Fruit fly (Drosophila melanogaster) whole organism, embryonic: ENCODE data around the gene Sar1.

Experiments used
- Abd-B ChIP-seq: fragments of 200-800 bp; sonication (Bioruptor generic); optimal IDR thresholded peaks from 2 replicates; lab custom pipeline; 2018; ENCODE audit warnings: missing biosample characterization, mild to moderate bottlenecking, missing genetic modification characterization, moderate library complexity
- Ada2b ChIP-seq: fragments of 200-800 bp; sonication (Bioruptor generic); IDR thresholded peaks from 2 replicates; pipeline ENCODE4 v1.3.6; 2022; ENCODE audit warnings: missing biosample characterization, missing genetic modification characterization
- BEAF-32 ChIP-seq: fragments of 200-800 bp; sonication (Bioruptor generic); optimal IDR thresholded peaks from 3 replicates; lab custom pipeline; 2017; ENCODE audit warnings: missing biosample characterization, missing genetic modification characterization, mild to moderate bottlenecking, moderate library complexity, missing genetic modification reagents
- BtbVII ChIP-seq: fragments of 200-800 bp; sonication (Bioruptor generic); optimal IDR thresholded peaks from 3 replicates; lab custom pipeline; 2017; ENCODE audit warnings: missing biosample characterization, mild to moderate bottlenecking, missing genetic modification characterization
- CG10267 ChIP-seq: fragments of 200-800 bp; sonication (Bioruptor generic); optimal IDR thresholded peaks from 2 replicates; lab custom pipeline; 2018; ENCODE audit warnings: missing biosample characterization, mild to moderate bottlenecking, missing genetic modification characterization, moderate library complexity
- CG10321 ChIP-seq: fragments of 200-800 bp; sonication (Bioruptor generic); IDR thresholded peaks from 2 replicates; pipeline ENCODE4 v1.3.6; 2022; ENCODE audit warnings: missing biosample characterization, missing genetic modification characterization
- CG10431 ChIP-seq: fragments of 200-800 bp; sonication (Bioruptor generic); optimal IDR thresholded peaks from 3 replicates; lab custom pipeline; 2018; ENCODE audit warnings: missing biosample characterization, mild to moderate bottlenecking, missing genetic modification characterization
- CG11247 ChIP-seq: fragments of 200-800 bp; sonication (Bioruptor generic); IDR thresholded peaks from 2 replicates; pipeline ENCODE4 v1.3.6; 2022; ENCODE audit warnings: missing biosample characterization, missing genetic modification characterization
- CG13287 ChIP-seq: fragments of 200-800 bp; sonication (Bioruptor generic); IDR thresholded peaks from 2 replicates; pipeline ENCODE4 v1.3.6; 2022; ENCODE audit warnings: missing biosample characterization, missing genetic modification characterization; ENCODE audit not compliant: partially characterized antibody
- CG13624 ChIP-seq: fragments of 200-800 bp; sonication (Bioruptor generic); optimal IDR thresholded peaks from 2 replicates; lab custom pipeline; 2016; ENCODE audit warnings: missing biosample characterization, missing genetic modification characterization
- CG14050 ChIP-seq: fragments of 200-800 bp; sonication (Bioruptor generic); IDR thresholded peaks from 3 replicates; pipeline ENCODE4 v1.3.6; 2022; ENCODE audit warnings: missing biosample characterization, missing genetic modification characterization
- CG15269 ChIP-seq: fragments of 200-800 bp; sonication (Bioruptor generic); optimal IDR thresholded peaks from 2 replicates; lab custom pipeline; 2018; ENCODE audit warnings: missing biosample characterization, mild to moderate bottlenecking, missing genetic modification characterization, moderate library complexity
- CG16779 ChIP-seq: fragments of 200-800 bp; sonication (Bioruptor generic); IDR thresholded peaks from 2 replicates; pipeline ENCODE4 v1.3.6; 2022; ENCODE audit warnings: missing biosample characterization, missing genetic modification characterization
- CG17568 ChIP-seq: fragments of 200-800 bp; sonication (Bioruptor generic); optimal IDR thresholded peaks from 2 replicates; lab custom pipeline; 2018; ENCODE audit warnings: missing biosample characterization, mild to moderate bottlenecking, missing genetic modification characterization, moderate library complexity
- CG17802 ChIP-seq: fragments of 200-800 bp; sonication (Bioruptor generic); optimal IDR thresholded peaks from 2 replicates; lab custom pipeline; 2018; ENCODE audit warnings: missing biosample characterization, mild to moderate bottlenecking, missing genetic modification characterization, moderate library complexity
- CG18476 ChIP-seq: fragments of 200-800 bp; sonication (Bioruptor generic); optimal IDR thresholded peaks from 2 replicates; lab custom pipeline; 2016; ENCODE audit warnings: missing biosample characterization, mild to moderate bottlenecking, missing genetic modification characterization
- CG2116 ChIP-seq: fragments of 200-800 bp; sonication (Bioruptor generic); optimal IDR thresholded peaks from 3 replicates; lab custom pipeline; 2018; ENCODE audit warnings: missing biosample characterization, mild to moderate bottlenecking, missing genetic modification characterization
- CG2889 ChIP-seq: fragments of 200-800 bp; sonication (Bioruptor generic); IDR thresholded peaks from 3 replicates; pipeline ENCODE4 v1.3.6; 2022; ENCODE audit warnings: missing biosample characterization, missing genetic modification characterization
- CG31388 ChIP-seq: fragments of 200-800 bp; sonication (Bioruptor generic); optimal IDR thresholded peaks from 2 replicates; lab custom pipeline; 2016; ENCODE audit warnings: missing biosample characterization, missing genetic modification characterization
- CG34376 ChIP-seq: fragments of 200-800 bp; sonication (Bioruptor generic); optimal IDR thresholded peaks from 2 replicates; lab custom pipeline; 2018; ENCODE audit warnings: missing biosample characterization, mild to moderate bottlenecking, missing genetic modification characterization
- CG3847 ChIP-seq: fragments of 200-800 bp; sonication (Bioruptor generic); IDR thresholded peaks from 2 replicates; pipeline ENCODE4 v1.3.6; 2022; ENCODE audit warnings: missing biosample characterization, missing genetic modification characterization
- CG4328 ChIP-seq: fragments of 200-800 bp; sonication (Bioruptor generic); optimal IDR thresholded peaks from 3 replicates; lab custom pipeline; 2017; ENCODE audit warnings: missing biosample characterization, missing genetic modification reagents, missing genetic modification characterization
- CG5953 ChIP-seq: fragments of 200-800 bp; sonication (Bioruptor generic); IDR thresholded peaks from 2 replicates; pipeline ENCODE4 v1.3.6; 2022; ENCODE audit warnings: missing biosample characterization, missing genetic modification characterization
- CG6689 ChIP-seq: fragments of 200-800 bp; sonication (Bioruptor generic); IDR thresholded peaks from 2 replicates; pipeline ENCODE4 v1.3.6; 2022; ENCODE audit warnings: missing biosample characterization, missing genetic modification characterization
- CG7963 ChIP-seq: fragments of 200-800 bp; sonication (Bioruptor generic); IDR thresholded peaks from 3 replicates; pipeline ENCODE4 v1.3.6; 2022; ENCODE audit warnings: missing biosample characterization, missing genetic modification characterization; ENCODE audit not compliant: partially characterized antibody
- CG8281 ChIP-seq: fragments of 200-800 bp; sonication (Bioruptor generic); optimal IDR thresholded peaks from 2 replicates; lab custom pipeline; 2018; ENCODE audit warnings: missing biosample characterization, mild to moderate bottlenecking, missing genetic modification characterization, moderate library complexity
- CG8924 ChIP-seq: fragments of 200-800 bp; optimal IDR thresholded peaks from 3 replicates; lab custom pipeline; 2019; ENCODE audit warnings: missing biosample characterization, mild to moderate bottlenecking, missing genetic modification characterization, moderate library complexity
- Ets65A ChIP-seq: fragments of 200-800 bp; sonication (Bioruptor generic); peaks from one replicate; lab custom pipeline; 2016; ENCODE audit warnings: missing biosample characterization, missing genetic modification characterization
- Mad ChIP-seq: fragments of 200-800 bp; sonication (Bioruptor generic); optimal IDR thresholded peaks from 2 replicates; lab custom pipeline; 2016; ENCODE audit warnings: missing biosample characterization, missing genetic modification characterization
- Opbp ChIP-seq: fragments of 200-800 bp; sonication (Bioruptor generic); IDR thresholded peaks from 3 replicates; pipeline ENCODE4 v1.3.6; 2022; ENCODE audit warnings: missing biosample characterization, missing genetic modification characterization; ENCODE audit not compliant: partially characterized antibody
- Optix ChIP-seq: fragments of 200-800 bp; sonication (Bioruptor generic); IDR thresholded peaks from 3 replicates; pipeline ENCODE4 v1.3.6; 2022; ENCODE audit warnings: missing biosample characterization, missing genetic modification characterization
- Scr ChIP-seq: fragments of 200-800 bp; sonication (Bioruptor generic); IDR thresholded peaks from 2 replicates; pipeline ENCODE4 v1.3.6; 2022; ENCODE audit warnings: missing biosample characterization, missing genetic modification characterization; ENCODE audit not compliant: partially characterized antibody
- Sox100B ChIP-seq: fragments of 200-800 bp; sonication (Bioruptor generic); optimal IDR thresholded peaks from 3 replicates; lab custom pipeline; 2018; ENCODE audit warnings: missing biosample characterization, mild to moderate bottlenecking, missing genetic modification characterization
- YL-1 ChIP-seq: fragments of 200-800 bp; sonication (Bioruptor generic); optimal IDR thresholded peaks from 3 replicates; lab custom pipeline; 2017; ENCODE audit warnings: missing biosample characterization, mild to moderate bottlenecking, missing genetic modification characterization
- cas ChIP-seq: fragments of 200-800 bp; sonication (Bioruptor generic); IDR thresholded peaks from 2 replicates; pipeline ENCODE4 v1.3.6; 2022; ENCODE audit warnings: missing biosample characterization, missing genetic modification characterization
- cato ChIP-seq: fragments of 200-800 bp; sonication (Bioruptor generic); optimal IDR thresholded peaks from 2 replicates; lab custom pipeline; 2016; ENCODE audit warnings: missing biosample characterization, missing genetic modification characterization, borderline replicate concordance
- crp ChIP-seq, 2 experiments: fragments of 200-800 bp; sonication (Bioruptor generic); optimal IDR thresholded peaks; 2 replicates in 1 of 2; 3 replicates in 1 of 2; lab custom pipeline; 2017; ENCODE audit warnings: missing biosample characterization in 2 of 2, missing genetic modification characterization in 2 of 2, mild to moderate bottlenecking in 1 of 2, moderate library complexity in 1 of 2
- cwo ChIP-seq: fragments of 200-800 bp; sonication (Bioruptor generic); optimal IDR thresholded peaks from 3 replicates; lab custom pipeline; 2017; ENCODE audit warnings: missing biosample characterization, missing genetic modification characterization, mild to moderate bottlenecking, moderate library complexity, missing genetic modification reagents
- fu2 ChIP-seq: fragments of 200-800 bp; sonication (Bioruptor generic); optimal IDR thresholded peaks from 2 replicates; lab custom pipeline; 2016; ENCODE audit warnings: missing biosample characterization, missing genetic modification characterization
- inv ChIP-seq: fragments of 200-800 bp; sonication (Bioruptor generic); IDR thresholded peaks from 2 replicates; pipeline ENCODE4 v1.3.6; 2022; ENCODE audit warnings: missing biosample characterization, missing genetic modification characterization; ENCODE audit not compliant: partially characterized antibody
- luna ChIP-seq: fragments of 200-800 bp; sonication (Bioruptor generic); optimal IDR thresholded peaks from 2 replicates; lab custom pipeline; 2016; ENCODE audit warnings: missing biosample characterization, missing genetic modification characterization
- nmo ChIP-seq: fragments of 200-800 bp; sonication (Bioruptor generic); optimal IDR thresholded peaks from 2 replicates; lab custom pipeline; 2018; ENCODE audit warnings: missing biosample characterization, mild to moderate bottlenecking, missing genetic modification characterization, moderate library complexity
- nom ChIP-seq: fragments of 200-800 bp; sonication (Bioruptor generic); optimal IDR thresholded peaks from 2 replicates; lab custom pipeline; 2017; ENCODE audit warnings: missing biosample characterization, missing genetic modification characterization, mild to moderate bottlenecking, moderate library complexity, missing genetic modification reagents
- phol ChIP-seq: fragments of 200-800 bp; sonication (Bioruptor generic); optimal IDR thresholded peaks from 3 replicates; lab custom pipeline; 2018; ENCODE audit warnings: missing biosample characterization, mild to moderate bottlenecking, missing genetic modification characterization, moderate library complexity
- prd ChIP-seq, 3 experiments: fragments of >200 bp in 2 of 3; fragments of 200-800 bp in 1 of 3; sonication (Bioruptor generic) in 1 of 3; optimal IDR thresholded peaks in 2 of 3; IDR thresholded peaks in 1 of 3; 2 replicates in 2 of 3; 3 replicates in 1 of 3; pipeline versions ENCODE4 v1.3.6 to Lab custom; 2017 to 2022; ENCODE audit warnings: missing biosample characterization in 1 of 3, missing genetic modification characterization in 1 of 3
- pzg ChIP-seq: fragments of 200-800 bp; sonication (Bioruptor generic); optimal IDR thresholded peaks from 3 replicates; lab custom pipeline; 2018; ENCODE audit warnings: missing biosample characterization, mild to moderate bottlenecking, missing genetic modification characterization, moderate library complexity
- seq ChIP-seq: fragments of 200-800 bp; sonication (Bioruptor generic); IDR thresholded peaks from 2 replicates; pipeline ENCODE4 v1.3.6; 2022; ENCODE audit warnings: missing biosample characterization, missing genetic modification characterization
- sim ChIP-seq: fragments of 200-800 bp; sonication (Bioruptor generic); IDR thresholded peaks from 2 replicates; pipeline ENCODE4 v1.3.6; 2022; ENCODE audit warnings: missing biosample characterization, missing genetic modification characterization
- stwl ChIP-seq: fragments of 200-800 bp; sonication (Bioruptor generic); optimal IDR thresholded peaks from 3 replicates; lab custom pipeline; 2018; ENCODE audit warnings: missing biosample characterization, mild to moderate bottlenecking, missing genetic modification characterization, moderate library complexity

The Sar1 gene

dm6 chr3R:22365660-22366195 lies 9.2 kb downstream of the Sar1 start, which contains the start of gene CG5382:
Gene CG5382, minus strand, starts transcription at chr3R:22365983.
- TF ChIP-seq CG2116 (GFP tag; lab: Kevin White, UChicago) (no peak), CG13287 (peak; percentile 38; the same call in 1 of the 2 replicates), YL-1 (GFP tag; lab: Kevin White, UChicago) (peak; percentile 53), prd (optimal IDR thresholded peaks at IDR 0.05; lab: Kevin White, UChicago) (no peak), prd (GFP tag; IDR thresholded peaks at IDR 0.05; lab: Robert Waterston, UW) (no peak), CG16779 (no peak), pzg (GFP tag; lab: Kevin White, UChicago) (peak; percentile 46), CG14050 (GFP tag; lab: Robert Waterston, UW) (no peak), Scr (GFP tag; lab: Robert Waterston, UW) (peak; percentile 22; the same call in 1 of the 2 replicates), Sox100B (no peak), CG34376 (GFP tag; lab: Kevin White, UChicago) (no peak), CG17568 (GFP tag; lab: Kevin White, UChicago) (no peak), Opbp (no peak), phol (no peak), Mad (GFP tag; lab: Kevin White, UChicago) (no peak), nmo (GFP tag; lab: Kevin White, UChicago) (no peak), Ets65A (GFP tag; lab: Kevin White, UChicago) (no peak), BEAF-32 (GFP tag; lab: Kevin White, UChicago) (peak; percentile 42), nom (GFP tag; lab: Kevin White, UChicago) (no peak), CG13624 (GFP tag; lab: Kevin White, UChicago) (no peak), sim (GFP tag; lab: Robert Waterston, UW) (no peak), CG8924 (tag; lab: Kevin White, UChicago) (no peak), CG10431 (GFP tag; lab: Kevin White, UChicago) (no peak), CG8281 (no peak), Ada2b (no peak), crp (GFP tag; optimal IDR thresholded peaks at IDR 0.05; lab: Kevin White, UChicago) (peak in 1 of 2 experiments; percentile 83), CG11247 (no peak), CG17802 (tag; lab: Kevin White, UChicago) (no peak), CG6689 (GFP tag; lab: Robert Waterston, UW) (no peak), Optix (no peak), stwl (tag; lab: Kevin White, UChicago) (peak; percentile 11), cas (GFP tag; lab: Robert Waterston, UW) (no peak), CG15269 (tag; lab: Kevin White, UChicago) (no peak), seq (GFP tag; lab: Robert Waterston, UW) (no peak), cwo (no peak), CG10321 (GFP tag; lab: Robert Waterston, UW) (no peak), Abd-B (GFP tag; lab: Kevin White, UChicago) (no peak), CG7963 (GFP tag; lab: Robert Waterston, UW) (no peak), BtbVII (no peak), CG18476 (GFP tag; lab: Kevin White, UChicago) (no peak), CG4328 (no peak), CG2889 (GFP tag; lab: Robert Waterston, UW) (no peak), CG5953 (GFP tag; lab: Robert Waterston, UW) (no peak), fu2 (GFP tag; lab: Kevin White, UChicago) (no peak), CG10267 (tag; lab: Kevin White, UChicago) (no peak), luna (GFP tag; lab: Kevin White, UChicago) (no peak), CG31388 (no peak), cato (GFP tag; lab: Kevin White, UChicago) (no peak), inv (GFP tag; lab: Robert Waterston, UW) (no peak), CG3847 (GFP tag; lab: Robert Waterston, UW) (no peak)
